Worm (Caenorhabditis elegans): Measurements from ENCODE around the gene F54D10.8.

The F54D10.8 gene

ce11 chrII:3827801-3828200 is at the start of gene F54D10.8:
TSS of gene F54D10.8 (minus strand) at chrII:3827901.
- TF ChIP-seq tab-1 (GFP tag; IDR thresholded peaks at IDR 0.05), result no peak
- TF ChIP-seq cog-1 (tag; optimal IDR thresholded peaks at IDR 0.05), result no peak
- no peak for TF ChIP-seq T22C8.4 (GFP tag; IDR thresholded peaks at IDR 0.05)
- TF ChIP-seq med-1 (GFP tag; optimal IDR thresholded peaks at IDR 0.05; ENCODE audit: insufficient read depth), result no peak
- TF ChIP-seq klf-2 (GFP tag; conservative IDR thresholded peaks at IDR 0.05), result no peak

- TF ChIP-seq ref-1 (GFP tag; conservative IDR thresholded peaks at IDR 0.05) (no peak), tab-1 (GFP tag; IDR thresholded peaks at IDR 0.05) (no peak), flt-1 (GFP tag; IDR thresholded peaks at IDR 0.05) (no peak), ztf-29 (GFP tag; IDR thresholded peaks at IDR 0.05) (no peak), klf-2 (GFP tag; conservative IDR thresholded peaks at IDR 0.05) (no peak), T22C8.4 (GFP tag; IDR thresholded peaks at IDR 0.05) (no peak), cog-1 (tag; optimal IDR thresholded peaks at IDR 0.05) (no peak), ztf-23 (GFP tag; IDR thresholded peaks at IDR 0.05) (no peak), med-1 (GFP tag; optimal IDR thresholded peaks at IDR 0.05; ENCODE audit: insufficient read depth) (no peak)
Observed at ce11 chrII:3877127-3877526, 49.4 kb upstream of the F54D10.8 start, which contains the start of gene nep-3. TSS of gene nep-3 (minus strand) at chrII:3877227.

- no peak for TF ChIP-seq ztf-29 (GFP tag; IDR thresholded peaks at IDR 0.05)
Observed at ce11 chrII:3869601-3870000, 41.9 kb upstream of the F54D10.8 start, which contains the start of gene oac-10. TSS of gene oac-10 (plus strand) at chrII:3869901.

ce11 chrII:3864652-3865051 is 37.0 kb upstream of the F54D10.8 start, which contains the start of gene nhr-261:
TSS of gene nhr-261 (minus strand) at chrII:3864752.
- TF ChIP-seq ztf-29 (GFP tag; IDR thresholded peaks at IDR 0.05) (no peak), flt-1 (GFP tag; IDR thresholded peaks at IDR 0.05) (no peak), ztf-23 (GFP tag; IDR thresholded peaks at IDR 0.05) (no peak), klf-2 (GFP tag; conservative IDR thresholded peaks at IDR 0.05) (no peak), ref-1 (GFP tag; conservative IDR thresholded peaks at IDR 0.05) (no peak)

- no peak for TF ChIP-seq klf-2 (GFP tag; conservative IDR thresholded peaks at IDR 0.05)
- TF ChIP-seq ref-1 (GFP tag; conservative IDR thresholded peaks at IDR 0.05), result no peak
- no peak for TF ChIP-seq cog-1 (tag; optimal IDR thresholded peaks at IDR 0.05)
Observed at ce11 chrII:3862053-3862452, 34.4 kb upstream of the F54D10.8 start.

ce11 chrII:3860826-3861225 is 33.1 kb upstream of the F54D10.8 start, which contains the start of gene oac-11:
TSS of gene oac-11 (minus strand) at chrII:3860926.
- no peak for TF ChIP-seq cog-1 (tag; optimal IDR thresholded peaks at IDR 0.05)
- TF ChIP-seq ref-1 (GFP tag; conservative IDR thresholded peaks at IDR 0.05), result no peak
- no peak for TF ChIP-seq T22C8.4 (GFP tag; IDR thresholded peaks at IDR 0.05)
- no peak for TF ChIP-seq tab-1 (GFP tag; IDR thresholded peaks at IDR 0.05)
- TF ChIP-seq med-1 (GFP tag; optimal IDR thresholded peaks at IDR 0.05; ENCODE audit: insufficient read depth), result no peak

- TF ChIP-seq med-1 (GFP tag; optimal IDR thresholded peaks at IDR 0.05; ENCODE audit: insufficient read depth) (no peak), cog-1 (tag; optimal IDR thresholded peaks at IDR 0.05) (no peak), klf-2 (GFP tag; conservative IDR thresholded peaks at IDR 0.05) (no peak), ztf-29 (GFP tag; IDR thresholded peaks at IDR 0.05) (no peak), flt-1 (GFP tag; IDR thresholded peaks at IDR 0.05) (no peak), ztf-23 (GFP tag; IDR thresholded peaks at IDR 0.05) (no peak), T22C8.4 (GFP tag; IDR thresholded peaks at IDR 0.05) (no peak), ref-1 (GFP tag; conservative IDR thresholded peaks at IDR 0.05) (no peak), tab-1 (GFP tag; IDR thresholded peaks at IDR 0.05) (no peak)
Observed at ce11 chrII:3852654-3853053, 25.0 kb upstream of the F54D10.8 start, which contains the start of gene nhr-257. TSS of gene nhr-257 (plus strand) at chrII:3852954.

ce11 chrII:3850655-3851054 is 23.0 kb upstream of the F54D10.8 start, which contains the start of gene nhr-72:
TSS of gene nhr-72 (minus strand) at chrII:3850755.
- no peak for TF ChIP-seq med-1 (GFP tag; optimal IDR thresholded peaks at IDR 0.05; ENCODE audit: insufficient read depth)
- no peak for TF ChIP-seq ztf-23 (GFP tag; IDR thresholded peaks at IDR 0.05)
- no peak for TF ChIP-seq ref-1 (GFP tag; conservative IDR thresholded peaks at IDR 0.05)
- no peak for TF ChIP-seq T22C8.4 (GFP tag; IDR thresholded peaks at IDR 0.05)
- no peak for TF ChIP-seq klf-2 (GFP tag; conservative IDR thresholded peaks at IDR 0.05)
- no peak for TF ChIP-seq ztf-29 (GFP tag; IDR thresholded peaks at IDR 0.05)
- TF ChIP-seq cog-1 (tag; optimal IDR thresholded peaks at IDR 0.05), result no peak
- no peak for TF ChIP-seq tab-1 (GFP tag; IDR thresholded peaks at IDR 0.05)
- no peak for TF ChIP-seq flt-1 (GFP tag; IDR thresholded peaks at IDR 0.05)

- TF ChIP-seq klf-2 (GFP tag; conservative IDR thresholded peaks at IDR 0.05), result no peak
- TF ChIP-seq med-1 (GFP tag; optimal IDR thresholded peaks at IDR 0.05; ENCODE audit: insufficient read depth), result no peak
- no peak for TF ChIP-seq ztf-23 (GFP tag; IDR thresholded peaks at IDR 0.05)
- TF ChIP-seq tab-1 (GFP tag; IDR thresholded peaks at IDR 0.05), result no peak
- no peak for TF ChIP-seq flt-1 (GFP tag; IDR thresholded peaks at IDR 0.05)
- no peak for TF ChIP-seq T22C8.4 (GFP tag; IDR thresholded peaks at IDR 0.05)
- no peak for TF ChIP-seq ref-1 (GFP tag; conservative IDR thresholded peaks at IDR 0.05)
- TF ChIP-seq cog-1 (tag; optimal IDR thresholded peaks at IDR 0.05), result no peak
- TF ChIP-seq ztf-29 (GFP tag; IDR thresholded peaks at IDR 0.05), result no peak
Observed at ce11 chrII:3846028-3846427, 18.3 kb upstream of the F54D10.8 start, which contains the start of gene C17A2.2. TSS of gene C17A2.2 (plus strand) at chrII:3846328.

ce11 chrII:3843305-3843704 is 15.6 kb upstream of the F54D10.8 start, which contains the start of the genes C17A2.7 and C17A2.3:
TSS of gene C17A2.7 (minus strand) at chrII:3843405.
TSS of gene C17A2.3 (plus strand) at chrII:3843609.
- TF ChIP-seq med-1 (GFP tag; optimal IDR thresholded peaks at IDR 0.05; ENCODE audit: insufficient read depth), result no peak
- no peak for TF ChIP-seq ztf-29 (GFP tag; IDR thresholded peaks at IDR 0.05)

ce11 chrII:3839562-3839961 is 11.9 kb upstream of the F54D10.8 start, which contains the start of gene C17A2.4:
TSS of gene C17A2.4 (plus strand) at chrII:3839862.
- TF ChIP-seq ztf-29 (GFP tag; IDR thresholded peaks at IDR 0.05) (no peak), tab-1 (GFP tag; IDR thresholded peaks at IDR 0.05) (no peak), flt-1 (GFP tag; IDR thresholded peaks at IDR 0.05) (no peak), med-1 (GFP tag; optimal IDR thresholded peaks at IDR 0.05; ENCODE audit: insufficient read depth) (no peak), cog-1 (tag; optimal IDR thresholded peaks at IDR 0.05) (no peak), ztf-23 (GFP tag; IDR thresholded peaks at IDR 0.05) (no peak), ref-1 (GFP tag; conservative IDR thresholded peaks at IDR 0.05) (no peak)
